Worm (Caenorhabditis elegans): Measurements from ENCODE around the gene F21D5.7.
"Not testable (repeated sequence)": the region's sequence is repeated elsewhere in the genome, so short reads cannot be mapped to it uniquely, and the experiment has no call there.

F21D5.7 gene

ce11 chrIV:8790144-8790543 lies 46.6 kb upstream of the F21D5.7 start, which contains the start of gene sru-35:
TSS of gene sru-35 (minus strand) at chrIV:8790244.
- TF ChIP-seq fos-1 (tag; optimal IDR thresholded peaks at IDR 0.05) (no peak), alr-1 (tag; optimal IDR thresholded peaks at IDR 0.05) (no peak), ztf-4 (tag; optimal IDR thresholded peaks at IDR 0.05) (no peak), ceh-16 (tag; optimal IDR thresholded peaks at IDR 0.05) (no peak), unc-39 (tag; optimal IDR thresholded peaks at IDR 0.05) (no peak), nhr-12 (tag; optimal IDR thresholded peaks at IDR 0.05) (no peak), Y55F3AM.14 (GFP tag; optimal IDR thresholded peaks at IDR 0.05) (no peak), snpc-4 (tag; optimal IDR thresholded peaks at IDR 0.05) (no peak), F13H6.1 (tag; optimal IDR thresholded peaks at IDR 0.05) (no peak), ama-1 (optimal IDR thresholded peaks at IDR 0.05) (no peak), ceh-82 (tag; optimal IDR thresholded peaks at IDR 0.05) (no peak), lin-39 (tag; optimal IDR thresholded peaks at IDR 0.05) (no peak), ztf-11 (tag; optimal IDR thresholded peaks at IDR 0.05) (no peak), nhr-6 (tag; optimal IDR thresholded peaks at IDR 0.05) (no peak), nhr-23 (tag; optimal IDR thresholded peaks at IDR 0.05) (no peak), nhr-129 (tag; optimal IDR thresholded peaks at IDR 0.05) (no peak), nhr-77 (tag; optimal IDR thresholded peaks at IDR 0.05) (no peak)

- not testable (repeated sequence) for TF ChIP-seq sma-3 (GFP tag; optimal IDR thresholded peaks at IDR 0.05); ama-1 (optimal IDR thresholded peaks at IDR 0.05); lin-39 (tag; optimal IDR thresholded peaks at IDR 0.05)
Observed at ce11 chrIV:8788048-8788447, 44.5 kb upstream of the F21D5.7 start, which contains the start of gene C33D9.10. TSS of gene C33D9.10 (minus strand) at chrIV:8788148.

- TF ChIP-seq ztf-4 (tag; optimal IDR thresholded peaks at IDR 0.05) (no peak), blmp-1 (tag; optimal IDR thresholded peaks at IDR 0.05; ENCODE audit: insufficient read depth) (no peak), C34F6.9 (tag; optimal IDR thresholded peaks at IDR 0.05) (peak; percentile 40), zag-1 (tag; optimal IDR thresholded peaks at IDR 0.05) (no peak), lin-39 (tag; optimal IDR thresholded peaks at IDR 0.05) (no peak), lsy-2 (tag; optimal IDR thresholded peaks at IDR 0.05) (peak in 1 of 2 experiments; percentile 30), nhr-25 (tag; optimal IDR thresholded peaks at IDR 0.05) (no peak), lin-11 (tag; optimal IDR thresholded peaks at IDR 0.05) (no peak), R02D3.7 (tag; optimal IDR thresholded peaks at IDR 0.05) (no peak), unc-55 (GFP tag; optimal IDR thresholded peaks at IDR 0.05) (peak; percentile 60), sem-4 (tag; optimal IDR thresholded peaks at IDR 0.05) (no peak), egl-27 (tag; optimal IDR thresholded peaks at IDR 0.05) (no peak), elt-1 (tag; optimal IDR thresholded peaks at IDR 0.05) (no peak), nhr-6 (tag; optimal IDR thresholded peaks at IDR 0.05) (no peak)
Observed at ce11 chrIV:8786654-8787053, 43.1 kb upstream of the F21D5.7 start, which contains the start of gene C33D9.8. TSS of gene C33D9.8 (minus strand) at chrIV:8786752.

ce11 chrIV:8784855-8785327 lies 41.4 kb upstream of the F21D5.7 start, which contains the start of gene C33D9.13:
TSS of gene C33D9.13 (minus strand) at chrIV:8785277.
- TF ChIP-seq blmp-1 (tag; optimal IDR thresholded peaks at IDR 0.05; ENCODE audit: insufficient read depth) (no peak), nhr-21 (tag; optimal IDR thresholded peaks at IDR 0.05) (no peak), C34F6.9 (tag; optimal IDR thresholded peaks at IDR 0.05) (peak; percentile 24), peb-1 (tag; optimal IDR thresholded peaks at IDR 0.05) (no peak), unc-55 (GFP tag; optimal IDR thresholded peaks at IDR 0.05) (peak; percentile 48), unc-62 (GFP tag; optimal IDR thresholded peaks at IDR 0.05) (no peak), ztf-1 (GFP tag; conservative IDR thresholded peaks at IDR 0.05) (no peak), ZK546.5 (tag; optimal IDR thresholded peaks at IDR 0.05) (no peak), sma-3 (GFP tag; optimal IDR thresholded peaks at IDR 0.05) (no peak), mdl-1 (tag; optimal IDR thresholded peaks at IDR 0.05) (no peak), R02D3.7 (tag; optimal IDR thresholded peaks at IDR 0.05) (no peak), elt-1 (tag; optimal IDR thresholded peaks at IDR 0.05) (no peak), sma-9 (GFP tag; optimal IDR thresholded peaks at IDR 0.05) (no peak), sma-9 (tag; optimal IDR thresholded peaks at IDR 0.05) (no peak), ztf-11 (tag; optimal IDR thresholded peaks at IDR 0.05) (no peak), nhr-12 (tag; optimal IDR thresholded peaks at IDR 0.05) (no peak), aly-2 (tag; optimal IDR thresholded peaks at IDR 0.05) (no peak), sem-4 (tag; optimal IDR thresholded peaks at IDR 0.05) (no peak)

Measured in whole organism, L2 larva.